Fruit fly (Drosophila melanogaster) whole organism: ENCODE measurements around the gene CG32694.

Experiments used
- Dll ChIP-seq: fragments of >200 bp; optimal IDR thresholded peaks from 2 replicates; lab custom pipeline; 2017
- pan ChIP-seq: fragments of >200 bp; optimal IDR thresholded peaks from 2 replicates; lab custom pipeline; 2017
- psq ChIP-seq: fragments of >200 bp; optimal IDR thresholded peaks from 2 replicates; lab custom pipeline; 2017
- usp ChIP-seq: fragments of >200 bp; optimal IDR thresholded peaks from 2 replicates; lab custom pipeline; 2017; ENCODE audit warnings: missing biosample characterization, missing genetic modification characterization, mixed read lengths

- no peak for TF ChIP-seq Dll (lab: Kevin White, UChicago)
- no peak for TF ChIP-seq psq (lab: Kevin White, UChicago)
- TF ChIP-seq pan (lab: Kevin White, UChicago) = no peak
- no peak for TF ChIP-seq usp (GFP tag; lab: Kevin White, UChicago)
Measured at dm6 chrX:9980464-9980863, 9.0 kb upstream of the CG32694 start, which contains the start of gene CG15252.
